Worm (Caenorhabditis elegans): Measurements from ENCODE around the gene snt-6.

DNA sequence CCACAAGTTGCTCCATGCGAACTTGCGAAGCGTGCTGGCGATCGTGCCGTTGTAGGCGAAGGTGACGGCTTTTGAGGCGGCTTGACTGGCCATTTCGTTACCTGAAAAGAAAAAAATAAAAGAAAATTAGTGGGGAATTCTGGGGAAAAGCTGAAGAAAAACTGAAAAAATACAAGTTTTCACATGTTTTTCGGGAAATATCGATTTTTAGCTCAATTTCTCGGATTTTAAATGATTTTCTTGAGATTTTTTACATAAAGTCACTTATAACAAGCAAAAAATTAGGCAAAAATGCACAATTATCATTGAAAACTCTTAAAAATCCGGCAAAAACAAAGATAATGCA, 49.0 kb downstream of the snt-6 start, which contains the start of gene T02H6.11:
- no peak for TF ChIP-seq unc-62 (GFP tag; optimal IDR thresholded peaks at IDR 0.05)
- TF ChIP-seq mep-1 (tag; optimal IDR thresholded peaks at IDR 0.05) = no peak
- TF ChIP-seq lsy-2 (tag; optimal IDR thresholded peaks at IDR 0.05) = no peak
- TF ChIP-seq unc-39 (tag; optimal IDR thresholded peaks at IDR 0.05) = no peak
- TF ChIP-seq ztf-11 (tag; optimal IDR thresholded peaks at IDR 0.05) = no peak
- TF ChIP-seq blmp-1 (tag; optimal IDR thresholded peaks at IDR 0.05) = no peak
- TF ChIP-seq ces-1 (GFP tag; optimal IDR thresholded peaks at IDR 0.05) = no peak
- TF ChIP-seq nhr-237 (tag; optimal IDR thresholded peaks at IDR 0.05) = no peak
- no peak for TF ChIP-seq nhr-28 (tag; optimal IDR thresholded peaks at IDR 0.05)
- TF ChIP-seq mab-5 (tag; optimal IDR thresholded peaks at IDR 0.05) = no peak
- no peak for TF ChIP-seq nhr-2 (tag; optimal IDR thresholded peaks at IDR 0.05)
- TF ChIP-seq ceh-43 (GFP tag; optimal IDR thresholded peaks at IDR 0.05) = no peak
- TF ChIP-seq ceh-83 (GFP tag; optimal IDR thresholded peaks at IDR 0.05) = no peak
- no peak for TF ChIP-seq elt-1 (tag; optimal IDR thresholded peaks at IDR 0.05; ENCODE audit: borderline replicate concordance, insufficient read depth)
